Worm (Caenorhabditis elegans) whole organism, L1 larva: Measurements from ENCODE around the gene vps-11.

Source experiments
- aha-1 ChIP-seq: fragments of 150-350 bp; optimal IDR thresholded peaks from 2 replicates; lab custom pipeline; 2014; ENCODE audit warnings: missing biosample characterization, missing genetic modification characterization
- ama-1 ChIP-seq: fragments of 150-350 bp; optimal IDR thresholded peaks from 2 replicates; lab custom pipeline; 2014
- elt-2 ChIP-seq: sonication (generic microtip); optimal IDR thresholded peaks from 2 replicates; lab custom pipeline; 2016; ENCODE audit warnings: missing genetic modification characterization, mild to moderate bottlenecking, inconsistent platforms, missing compliant biosample characterization, missing genetic modification reagents
- lsy-2 ChIP-seq, 2 experiments: fragments of 150-350 bp; optimal IDR thresholded peaks; 2 replicates each; lab custom pipeline; 2014; ENCODE audit warnings: missing biosample characterization in 2 of 2, missing genetic modification characterization in 2 of 2
- nhr-11 ChIP-seq: fragments of 150-350 bp; optimal IDR thresholded peaks from 2 replicates; lab custom pipeline; 2014; ENCODE audit warnings: missing biosample characterization, missing genetic modification characterization
- nhr-237 ChIP-seq: fragments of 150-350 bp; optimal IDR thresholded peaks from 2 replicates; lab custom pipeline; 2014; ENCODE audit warnings: missing biosample characterization, missing genetic modification characterization
- nhr-85 ChIP-seq: sonication (generic microtip); peaks from one replicate; lab custom pipeline; 2016; ENCODE audit warnings: missing genetic modification characterization, inconsistent platforms, missing compliant biosample characterization
- sox-4 ChIP-seq: sonication (generic microtip); optimal IDR thresholded peaks from 2 replicates; lab custom pipeline; 2016; ENCODE audit warnings: missing genetic modification characterization, missing compliant biosample characterization
- zag-1 ChIP-seq: fragments of 150-350 bp; optimal IDR thresholded peaks from 2 replicates; lab custom pipeline; 2014; ENCODE audit warnings: missing biosample characterization, missing genetic modification characterization

DNA sequence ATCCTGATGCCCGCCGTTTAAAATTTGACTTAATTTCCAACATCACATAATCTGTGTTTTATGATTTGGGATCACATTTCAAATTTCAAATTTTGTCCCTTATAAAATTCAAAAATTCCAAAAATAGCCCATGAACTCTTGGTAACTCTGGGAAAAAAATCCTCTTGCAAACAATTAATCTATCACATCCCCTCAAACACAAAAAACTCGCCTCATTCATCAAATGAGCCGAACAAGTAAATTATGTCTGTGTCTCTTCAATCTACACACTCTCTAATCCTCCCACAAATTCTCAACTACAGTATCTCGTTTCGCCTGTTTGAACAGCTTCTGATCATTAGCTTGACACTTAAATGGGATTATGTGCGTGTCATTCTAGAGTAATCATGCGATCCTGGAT is 17.4 kb upstream of the vps-11 start, which contains the start of gene msrp-7:
- TF ChIP-seq aha-1 (tag; lab: Kevin White, UChicago) (no peak), nhr-237 (tag; lab: Kevin White, UChicago) (no peak), ama-1 (lab: Kevin White, UChicago) (no peak), nhr-11 (no peak), sox-4 (tag; lab: Kevin White, UChicago) (no peak), lsy-2 (tag; optimal IDR thresholded peaks at IDR 0.05; lab: Kevin White, UChicago) (no peak), zag-1 (tag; lab: Kevin White, UChicago) (no peak), nhr-85 (tag; lab: Kevin White, UChicago) (no peak), elt-2 (no peak)
